Worm (Caenorhabditis elegans): ENCODE data around the gene T27A8.3.

Gene T27A8.3

ce11 chrX:16103396-16103795 lies 40.9 kb downstream of the T27A8.3 start, which contains the start of gene ZK1073.2:
Gene ZK1073.2 (plus strand): TSS chrX:16103696.
- TF ChIP-seq nhr-11 (tag; optimal IDR thresholded peaks at IDR 0.05) (no peak), nhr-6 (tag; optimal IDR thresholded peaks at IDR 0.05) (no peak), mbf-1 (tag; optimal IDR thresholded peaks at IDR 0.05) (no peak)

ce11 chrX:16105863-16106262 lies 43.4 kb downstream of the T27A8.3 start:
- TF ChIP-seq unc-62 (GFP tag; optimal IDR thresholded peaks at IDR 0.05) (no peak), lin-11 (tag; optimal IDR thresholded peaks at IDR 0.05) (no peak), nhr-12 (tag; optimal IDR thresholded peaks at IDR 0.05) (no peak), nhr-21 (tag; optimal IDR thresholded peaks at IDR 0.05) (no peak), ZK546.5 (tag; optimal IDR thresholded peaks at IDR 0.05) (no peak), ztf-1 (GFP tag; conservative IDR thresholded peaks at IDR 0.05) (no peak), unc-55 (GFP tag; optimal IDR thresholded peaks at IDR 0.05) (no peak), R02D3.7 (tag; optimal IDR thresholded peaks at IDR 0.05) (no peak), crh-2 (tag; optimal IDR thresholded peaks at IDR 0.05) (no peak), snpc-4 (tag; optimal IDR thresholded peaks at IDR 0.05) (no peak)
